Worm (Caenorhabditis elegans) whole organism, young adult: Measurements from ENCODE around the gene znf-207.

Experiments used
- B0019.2 ChIP-seq: fragments of 200-800 bp; sonication (Bioruptor generic); conservative IDR thresholded peaks from 2 replicates; pipeline ENCODE4 v1.3.6; 2022; ENCODE audit warnings: missing genetic modification reagents, missing genetic modification characterization, missing compliant biosample characterization
- C17E4.6 ChIP-seq: fragments of 200-800 bp; sonication (Bioruptor generic); IDR thresholded peaks from 2 replicates; pipeline ENCODE4 v1.3.6; 2022; ENCODE audit warnings: missing genetic modification reagents, missing genetic modification characterization, missing compliant biosample characterization
- D2030.7 ChIP-seq: fragments of 200-800 bp; sonication (Bioruptor generic); IDR thresholded peaks from 2 replicates; pipeline ENCODE4 v1.3.6; 2022; ENCODE audit warnings: missing genetic modification reagents, missing genetic modification characterization, missing compliant biosample characterization
- F23B12.7 ChIP-seq: sonication (generic microtip); optimal IDR thresholded peaks from 2 replicates; lab custom pipeline; 2017; ENCODE audit warnings: missing genetic modification characterization, mild to moderate bottlenecking, missing compliant biosample characterization, antibody characterized with exemption, moderate library complexity; ENCODE audit not compliant: insufficient read depth
- F39B2.1 ChIP-seq: fragments of 200-800 bp; sonication (Bioruptor generic); IDR thresholded peaks from 2 replicates; pipeline ENCODE4 v1.3.6; 2022; ENCODE audit warnings: missing genetic modification reagents, missing genetic modification characterization, missing compliant biosample characterization
- F55B11.4 ChIP-seq: sonication (generic microtip); optimal IDR thresholded peaks from 2 replicates; lab custom pipeline; 2016; ENCODE audit warnings: missing compliant biosample characterization, missing genetic modification characterization, borderline replicate concordance; ENCODE audit not compliant: insufficient read depth
- K11D2.4 ChIP-seq: fragments of 200-800 bp; sonication (Bioruptor generic); IDR thresholded peaks from 2 replicates; pipeline ENCODE4 v1.3.6; 2022; ENCODE audit warnings: missing genetic modification reagents, missing genetic modification characterization, missing compliant biosample characterization
- Y53G8AR.9 ChIP-seq: fragments of 200-800 bp; sonication (Bioruptor generic); conservative IDR thresholded peaks from 2 replicates; pipeline ENCODE4 v1.3.6; 2022; ENCODE audit warnings: missing genetic modification reagents, missing genetic modification characterization, missing compliant biosample characterization
- Y79H2A.3 ChIP-seq: fragments of 200-800 bp; sonication (Bioruptor generic); conservative IDR thresholded peaks from 2 replicates; pipeline ENCODE4 v1.3.6; 2022; ENCODE audit warnings: missing genetic modification reagents, missing genetic modification characterization, missing compliant biosample characterization
- atf-7 ChIP-seq: sonication (generic microtip); optimal IDR thresholded peaks from 2 replicates; lab custom pipeline; 2017; ENCODE audit warnings: mild to moderate bottlenecking, missing genetic modification characterization, missing compliant biosample characterization
- athp-1 ChIP-seq: sonication (generic microtip); optimal IDR thresholded peaks from 2 replicates; lab custom pipeline; 2017; ENCODE audit warnings: mild to moderate bottlenecking, missing genetic modification characterization, missing compliant biosample characterization
- attf-5 ChIP-seq: fragments of 200-800 bp; sonication (Bioruptor generic); optimal IDR thresholded peaks from 2 replicates; lab custom pipeline; 2018; ENCODE audit warnings: mild to moderate bottlenecking, missing genetic modification characterization, missing compliant biosample characterization
- attf-6 ChIP-seq: fragments of 200-800 bp; sonication (Bioruptor generic); IDR thresholded peaks from 2 replicates; pipeline ENCODE4 v1.3.6; 2022; ENCODE audit warnings: missing genetic modification reagents, missing genetic modification characterization, missing compliant biosample characterization
- ceh-100 ChIP-seq: fragments of 200-800 bp; sonication (Bioruptor generic); IDR thresholded peaks from 2 replicates; pipeline ENCODE4 v1.3.6; 2022; ENCODE audit warnings: missing genetic modification reagents, missing genetic modification characterization, missing compliant biosample characterization
- ceh-40 ChIP-seq: fragments of 200-800 bp; sonication (Bioruptor generic); IDR thresholded peaks from 2 replicates; pipeline ENCODE4 v1.3.6; 2022; ENCODE audit warnings: missing genetic modification characterization, missing compliant biosample characterization
- ceh-91 ChIP-seq: fragments of 200-800 bp; sonication (Bioruptor generic); IDR thresholded peaks from 2 replicates; pipeline ENCODE4 v1.3.6; 2022; ENCODE audit warnings: missing genetic modification reagents, missing genetic modification characterization, missing compliant biosample characterization
- die-1 ChIP-seq: sonication (generic microtip); optimal IDR thresholded peaks from 2 replicates; lab custom pipeline; 2016; ENCODE audit warnings: missing genotype, mild to moderate bottlenecking, missing genetic modification characterization, missing compliant biosample characterization
- dox-1 ChIP-seq: fragments of 200-800 bp; sonication (Bioruptor generic); IDR thresholded peaks from 2 replicates; pipeline ENCODE4 v1.3.6; 2022; ENCODE audit warnings: missing genetic modification reagents, missing genetic modification characterization, missing compliant biosample characterization
- dpff-1 ChIP-seq: sonication (generic microtip); optimal IDR thresholded peaks from 2 replicates; lab custom pipeline; 2017; ENCODE audit warnings: mild to moderate bottlenecking, missing genetic modification characterization, missing compliant biosample characterization
- egl-18 ChIP-seq: fragments of 200-800 bp; sonication (Bioruptor generic); IDR thresholded peaks from 2 replicates; pipeline ENCODE4 v1.3.6; 2022; ENCODE audit warnings: missing genetic modification reagents, missing genetic modification characterization, missing compliant biosample characterization
- ekl-4 ChIP-seq: fragments of 200-800 bp; sonication (Bioruptor generic); IDR thresholded peaks from 2 replicates; pipeline ENCODE4 v1.3.6; 2022; ENCODE audit warnings: missing genetic modification reagents, missing genetic modification characterization, missing compliant biosample characterization
- gei-17 ChIP-seq: fragments of 200-800 bp; sonication (Bioruptor generic); optimal IDR thresholded peaks from 2 replicates; lab custom pipeline; 2018; ENCODE audit warnings: mild to moderate bottlenecking, missing genetic modification characterization, missing compliant biosample characterization
- hrde-1 ChIP-seq: sonication (generic microtip); optimal IDR thresholded peaks from 2 replicates; lab custom pipeline; 2016; ENCODE audit warnings: missing genetic modification characterization, mild to moderate bottlenecking, missing compliant biosample characterization, moderate library complexity, missing genotype, missing genetic modification reagents, borderline replicate concordance
- hsf-1 ChIP-seq: fragments of 200-800 bp; sonication (Bioruptor generic); IDR thresholded peaks from 2 replicates; pipeline ENCODE4 v1.3.6; 2022; ENCODE audit warnings: missing genetic modification reagents, missing genetic modification characterization, missing compliant biosample characterization
- lin-26 ChIP-seq: fragments of 200-800 bp; sonication (Bioruptor generic); IDR thresholded peaks from 2 replicates; pipeline ENCODE4 v1.3.6; 2022; ENCODE audit warnings: missing genetic modification reagents, missing genetic modification characterization, missing compliant biosample characterization
- lin-54 ChIP-seq: fragments of 200-800 bp; sonication (Bioruptor generic); optimal IDR thresholded peaks from 2 replicates; lab custom pipeline; 2018; ENCODE audit warnings: mild to moderate bottlenecking, missing genetic modification characterization, missing compliant biosample characterization
- lsl-1 ChIP-seq: fragments of 200-800 bp; sonication (Bioruptor generic); optimal IDR thresholded peaks from 2 replicates; lab custom pipeline; 2018; ENCODE audit warnings: mild to moderate bottlenecking, missing genetic modification characterization, moderate library complexity, missing compliant biosample characterization
- madf-3 ChIP-seq: fragments of 200-800 bp; sonication (Bioruptor generic); IDR thresholded peaks from 2 replicates; pipeline ENCODE4 v1.3.6; 2022; ENCODE audit warnings: missing genetic modification reagents, missing genetic modification characterization, missing compliant biosample characterization
- madf-6 ChIP-seq: fragments of 200-800 bp; sonication (Bioruptor generic); IDR thresholded peaks from 2 replicates; pipeline ENCODE4 v1.3.6; 2022; ENCODE audit warnings: missing genetic modification reagents, missing genetic modification characterization, missing compliant biosample characterization
- madf-8 ChIP-seq: fragments of 200-800 bp; sonication (Bioruptor generic); conservative IDR thresholded peaks from 2 replicates; pipeline ENCODE4 v1.3.6; 2022; ENCODE audit warnings: missing genetic modification reagents, missing genetic modification characterization, missing compliant biosample characterization
- nhr-120 ChIP-seq: fragments of 200-800 bp; sonication (Bioruptor generic); IDR thresholded peaks from 2 replicates; pipeline ENCODE4 v1.3.6; 2022; ENCODE audit warnings: missing genetic modification characterization, missing compliant biosample characterization
- nhr-80 ChIP-seq: sonication (generic microtip); optimal IDR thresholded peaks from 2 replicates; lab custom pipeline; 2016; ENCODE audit warnings: missing genetic modification characterization, missing compliant biosample characterization
- nhr-90 ChIP-seq: sonication (generic microtip); optimal IDR thresholded peaks from 2 replicates; lab custom pipeline; 2016; ENCODE audit warnings: missing genotype, mild to moderate bottlenecking, missing genetic modification characterization, missing compliant biosample characterization
- rcor-1 ChIP-seq: fragments of 200-800 bp; sonication (Bioruptor generic); IDR thresholded peaks from 2 replicates; pipeline ENCODE4 v1.3.6; 2022; ENCODE audit warnings: missing genetic modification reagents, missing genetic modification characterization, missing compliant biosample characterization
- rpc-1 ChIP-seq, 2 experiments: fragments of 150-350 bp in 1 of 2; sonication (generic microtip) in 1 of 2; optimal IDR thresholded peaks; 2 replicates each; lab custom pipeline; 2014 to 2018; ENCODE audit warnings: missing biosample characterization in 1 of 2, missing genetic modification characterization in 1 of 2, missing genetic modification reagents in 1 of 2, missing genotype in 1 of 2
- sdz-38 ChIP-seq: sonication (generic microtip); optimal IDR thresholded peaks from 2 replicates; lab custom pipeline; 2016; ENCODE audit warnings: missing genotype, missing genetic modification characterization, missing compliant biosample characterization
- snpc-3.4 ChIP-seq: sonication (generic microtip); optimal IDR thresholded peaks from 2 replicates; lab custom pipeline; 2017; ENCODE audit warnings: missing genetic modification characterization, mild to moderate bottlenecking, missing compliant biosample characterization, antibody characterized with exemption, moderate library complexity, missing genotype, missing genetic modification reagents
- snpc-4 ChIP-seq, 5 experiments: fragments of 150-350 bp in 1 of 5; sonication (generic microtip) in 4 of 5; optimal IDR thresholded peaks; 2 replicates each; lab custom pipeline; 2014 to 2018; ENCODE audit warnings: missing genetic modification characterization in 5 of 5, missing biosample characterization in 3 of 5, antibody characterized with exemption in 2 of 5, mild to moderate bottlenecking in 2 of 5, missing compliant biosample characterization in 2 of 5, missing genotype in 2 of 5, moderate library complexity in 2 of 5, missing genetic modification reagents in 1 of 5
- tbx-9 ChIP-seq: sonication (generic microtip); optimal IDR thresholded peaks from 2 replicates; lab custom pipeline; 2016; ENCODE audit warnings: borderline replicate concordance, missing genetic modification characterization, inconsistent platforms, missing compliant biosample characterization
- ztf-22 ChIP-seq: fragments of 200-800 bp; sonication (Bioruptor generic); optimal IDR thresholded peaks from 2 replicates; lab custom pipeline; 2018; ENCODE audit warnings: mild to moderate bottlenecking, missing genetic modification characterization, moderate library complexity, missing compliant biosample characterization
- ztf-3 ChIP-seq: fragments of 200-800 bp; sonication (Bioruptor generic); optimal IDR thresholded peaks from 2 replicates; lab custom pipeline; 2018; ENCODE audit warnings: mild to moderate bottlenecking, missing genetic modification characterization, missing compliant biosample characterization

Gene znf-207

ce11 chrIV:11323666-11324065 is 12.9 kb downstream of the znf-207 start (continued):
- TF ChIP-seq madf-6 (GFP tag; lab: Robert Waterston, UW) (peak; percentile 64), ekl-4 (GFP tag; lab: Robert Waterston, UW) (peak; percentile 79), nhr-90 (tag; lab: Kevin White, UChicago) (no peak), ceh-100 (GFP tag; lab: Robert Waterston, UW) (0 out of 2 replicates have a peak, but pooled peaks have one; percentile 27), snpc-3.4 (tag; lab: Kevin White, UChicago) (peak; percentile 7), dox-1 (GFP tag; lab: Robert Waterston, UW) (peak; percentile 64; the same call in 1 of the 2 replicates), lin-54 (GFP tag; lab: Kevin White, UChicago) (no peak), snpc-4 (GFP tag; optimal IDR thresholded peaks at IDR 0.05; lab: Kevin White, UChicago) (no peak), snpc-4 (tag; optimal IDR thresholded peaks at IDR 0.05; lab: Kevin White, UChicago) (peak in 1 of 4 experiments; percentile 25), rcor-1 (GFP tag; lab: Robert Waterston, UW) (peak; percentile 68), hsf-1 (GFP tag; lab: Robert Waterston, UW) (peak; percentile 61; the same call in 1 of the 2 replicates), F39B2.1 (0 out of 2 replicates have a peak, but pooled peaks have one; percentile 17)

ce11 chrIV:11324741-11325140 is 14.0 kb downstream of the znf-207 start, which contains the start of gene his-48:
his-48 (plus strand) TSS chrIV:11324745.
- TF ChIP-seq lin-26 (GFP tag; lab: Robert Waterston, UW) (peak; percentile 79), madf-3 (GFP tag; lab: Robert Waterston, UW) (0 out of 2 replicates have a peak, but pooled peaks have one; percentile 59), hsf-1 (GFP tag; lab: Robert Waterston, UW) (peak; percentile 38; the same call in 1 of the 2 replicates), attf-6 (GFP tag; lab: Robert Waterston, UW) (peak; percentile 57; the same call in 1 of the 2 replicates), madf-6 (GFP tag; lab: Robert Waterston, UW) (0 out of 2 replicates have a peak, but pooled peaks have one; percentile 24)

ce11 chrIV:11326939-11327565 is 16.3 kb downstream of the znf-207 start, which contains the start of gene B0035.21:
B0035.21 (plus strand) TSS chrIV:11327260.
- TF ChIP-seq athp-1 (tag; lab: Kevin White, UChicago) (no peak), gei-17 (no peak), hrde-1 (no peak), D2030.7 (GFP tag; lab: Robert Waterston, UW) (peak; percentile 53), C17E4.6 (peak; percentile 51; the same call in 1 of the 2 replicates), lsl-1 (GFP tag; lab: Kevin White, UChicago) (no peak), ztf-22 (GFP tag; lab: Kevin White, UChicago) (no peak), atf-7 (no peak), ztf-3 (no peak), ceh-40 (GFP tag; lab: Robert Waterston, UW) (no peak), tbx-9 (tag; lab: Kevin White, UChicago) (no peak), K11D2.4 (GFP tag; lab: Robert Waterston, UW) (no peak), dpff-1 (no peak), B0019.2 (GFP tag; lab: Robert Waterston, UW) (0 out of 2 replicates have a peak, but pooled peaks have one; percentile 15), F23B12.7 (tag; lab: Kevin White, UChicago) (no peak), nhr-80 (tag; lab: Kevin White, UChicago) (no peak), sdz-38 (tag; lab: Kevin White, UChicago) (no peak), Y53G8AR.9 (GFP tag; lab: Robert Waterston, UW) (peak; percentile 76), ceh-100 (GFP tag; lab: Robert Waterston, UW) (no peak), ceh-91 (GFP tag; lab: Robert Waterston, UW) (no peak), rpc-1 (optimal IDR thresholded peaks at IDR 0.05; lab: Kevin White, UChicago) (no peak), rpc-1 (tag; optimal IDR thresholded peaks at IDR 0.05; lab: Kevin White, UChicago) (no peak), snpc-3.4 (tag; lab: Kevin White, UChicago) (no peak), madf-8 (peak; percentile 29; the same call in 1 of the 2 replicates), nhr-120 (no peak), die-1 (tag; lab: Kevin White, UChicago) (no peak), F55B11.4 (tag; lab: Kevin White, UChicago) (no peak), rcor-1 (GFP tag; lab: Robert Waterston, UW) (peak; percentile 59; the same call in 1 of the 2 replicates), attf-5 (GFP tag; lab: Kevin White, UChicago) (no peak), Y79H2A.3 (0 out of 2 replicates have a peak, but pooled peaks have one; percentile 73), egl-18 (no peak)
